Fruit fly (Drosophila melanogaster) whole organism, embryonic: ENCODE measurements around the gene Plap.

Source experiments
- Bgb ChIP-seq: fragments of 200-800 bp; sonication (Bioruptor generic); IDR thresholded peaks from 2 replicates; pipeline ENCODE4 v1.3.6; 2022; ENCODE audit warnings: missing biosample characterization, missing genetic modification characterization; ENCODE audit not compliant: partially characterized antibody
- CG10565 ChIP-seq: fragments of 200-800 bp; sonication (Bioruptor generic); optimal IDR thresholded peaks from 3 replicates; lab custom pipeline; 2016; ENCODE audit warnings: missing biosample characterization, mild to moderate bottlenecking, missing genetic modification characterization
- CG10654 ChIP-seq: fragments of 200-800 bp; sonication (Bioruptor generic); optimal IDR thresholded peaks from 2 replicates; lab custom pipeline; 2016; ENCODE audit warnings: missing biosample characterization, missing genetic modification characterization
- CG12659 ChIP-seq: fragments of 200-800 bp; sonication (Bioruptor generic); optimal IDR thresholded peaks from 3 replicates; lab custom pipeline; 2017; ENCODE audit warnings: mild to moderate bottlenecking, missing biosample characterization, missing genetic modification reagents, missing genetic modification characterization
- CG14050 ChIP-seq: fragments of 200-800 bp; sonication (Bioruptor generic); IDR thresholded peaks from 3 replicates; pipeline ENCODE4 v1.3.6; 2022; ENCODE audit warnings: missing biosample characterization, missing genetic modification characterization
- CG14965 ChIP-seq: fragments of 200-800 bp; sonication (Bioruptor generic); optimal IDR thresholded peaks from 2 replicates; lab custom pipeline; 2016; ENCODE audit warnings: missing biosample characterization, missing genetic modification characterization, borderline replicate concordance
- CG17328 ChIP-seq: fragments of 200-800 bp; sonication (Bioruptor generic); IDR thresholded peaks from 2 replicates; pipeline ENCODE4 v1.3.6; 2022; ENCODE audit warnings: missing biosample characterization, missing genetic modification characterization
- CG17359 ChIP-seq: fragments of 200-800 bp; sonication (Bioruptor generic); optimal IDR thresholded peaks from 3 replicates; lab custom pipeline; 2018; ENCODE audit warnings: missing biosample characterization, mild to moderate bottlenecking, missing genetic modification characterization, moderate library complexity
- CG31441 ChIP-seq: fragments of 200-800 bp; sonication (Bioruptor generic); IDR thresholded peaks from 2 replicates; pipeline ENCODE4 v1.3.6; 2022; ENCODE audit warnings: missing biosample characterization, missing genetic modification characterization
- CG3407 ChIP-seq: fragments of 200-800 bp; sonication (Bioruptor generic); optimal IDR thresholded peaks from 2 replicates; lab custom pipeline; 2018; ENCODE audit warnings: missing biosample characterization, mild to moderate bottlenecking, missing genetic modification characterization
- CG34376 ChIP-seq: fragments of 200-800 bp; sonication (Bioruptor generic); optimal IDR thresholded peaks from 2 replicates; lab custom pipeline; 2018; ENCODE audit warnings: missing biosample characterization, mild to moderate bottlenecking, missing genetic modification characterization
- CG5245 ChIP-seq: fragments of 200-800 bp; sonication (Bioruptor generic); optimal IDR thresholded peaks from 3 replicates; lab custom pipeline; 2016; ENCODE audit warnings: missing biosample characterization, missing genetic modification characterization
- CG7839 ChIP-seq: fragments of 200-800 bp; sonication (Bioruptor generic); optimal IDR thresholded peaks from 3 replicates; lab custom pipeline; 2018; ENCODE audit warnings: missing biosample characterization, mild to moderate bottlenecking, missing genetic modification characterization, moderate library complexity
- CG7928 ChIP-seq: fragments of 200-800 bp; sonication (Bioruptor generic); optimal IDR thresholded peaks from 2 replicates; lab custom pipeline; 2017; ENCODE audit warnings: missing biosample characterization, mild to moderate bottlenecking, missing genetic modification characterization
- CG8281 ChIP-seq: fragments of 200-800 bp; sonication (Bioruptor generic); optimal IDR thresholded peaks from 2 replicates; lab custom pipeline; 2018; ENCODE audit warnings: missing biosample characterization, mild to moderate bottlenecking, missing genetic modification characterization, moderate library complexity
- Dbx ChIP-seq: fragments of 200-800 bp; sonication (Bioruptor generic); IDR thresholded peaks from 3 replicates; pipeline ENCODE4 v1.3.6; 2022; ENCODE audit warnings: missing biosample characterization, missing genetic modification characterization
- Hand ChIP-seq: fragments of 200-800 bp; sonication (Bioruptor generic); optimal IDR thresholded peaks from 2 replicates; lab custom pipeline; 2017; ENCODE audit warnings: mild to moderate bottlenecking, missing biosample characterization, missing genetic modification reagents, missing genetic modification characterization
- HmgD ChIP-seq: fragments of 200-800 bp; sonication (Bioruptor generic); optimal IDR thresholded peaks from 3 replicates; lab custom pipeline; 2016; ENCODE audit warnings: missing biosample characterization, missing genetic modification characterization
- Hmx ChIP-seq: fragments of 200-800 bp; sonication (Bioruptor generic); optimal IDR thresholded peaks from 2 replicates; lab custom pipeline; 2016; ENCODE audit warnings: missing biosample characterization, missing genetic modification characterization
- NC2α ChIP-seq: fragments of 200-800 bp; sonication (Bioruptor generic); optimal IDR thresholded peaks from 2 replicates; lab custom pipeline; 2016; ENCODE audit warnings: missing biosample characterization, missing genetic modification characterization
- NC2β ChIP-seq: fragments of 200-800 bp; sonication (Bioruptor generic); optimal IDR thresholded peaks from 2 replicates; lab custom pipeline; 2016; ENCODE audit warnings: missing biosample characterization, missing genetic modification characterization
- Nf-YB ChIP-seq: fragments of 200-800 bp; sonication (Bioruptor generic); optimal IDR thresholded peaks from 3 replicates; lab custom pipeline; 2019; ENCODE audit warnings: missing biosample characterization, mild to moderate bottlenecking, missing genetic modification characterization, moderate library complexity
- Optix ChIP-seq: fragments of 200-800 bp; sonication (Bioruptor generic); IDR thresholded peaks from 3 replicates; pipeline ENCODE4 v1.3.6; 2022; ENCODE audit warnings: missing biosample characterization, missing genetic modification characterization
- Ravus ChIP-seq: fragments of 200-800 bp; sonication (Bioruptor generic); IDR thresholded peaks from 2 replicates; pipeline ENCODE4 v1.3.6; 2022; ENCODE audit warnings: missing biosample characterization, missing genetic modification characterization
- Rfx ChIP-seq: fragments of 200-800 bp; sonication (Bioruptor generic); IDR thresholded peaks from 2 replicates; pipeline ENCODE4 v1.3.6; 2022; ENCODE audit warnings: missing biosample characterization, missing genetic modification characterization
- Side ChIP-seq: fragments of 200-800 bp; sonication (Bioruptor generic); optimal IDR thresholded peaks from 2 replicates; lab custom pipeline; 2016; ENCODE audit warnings: missing biosample characterization, missing genetic modification characterization
- Stat92E ChIP-seq, 3 experiments: fragments of >200 bp in 2 of 3; fragments of 200-800 bp in 1 of 3; sonication (Bioruptor generic) in 1 of 3; optimal IDR thresholded peaks; 2 replicates each; lab custom pipeline; 2017 to 2019; ENCODE audit warnings: missing biosample characterization in 3 of 3, missing genetic modification characterization in 3 of 3, mild to moderate bottlenecking in 1 of 3, moderate library complexity in 1 of 3
- Trl ChIP-seq, 3 experiments: fragments of >200 bp in 2 of 3; fragments of 200-800 bp in 1 of 3; sonication (Bioruptor generic) in 1 of 3; optimal IDR thresholded peaks; 2 replicates in 1 of 3; 3 replicates in 2 of 3; lab custom pipeline; 2016 to 2017; ENCODE audit warnings: missing biosample characterization in 1 of 3, missing genetic modification characterization in 1 of 3
- ab ChIP-seq: fragments of 200-800 bp; sonication (Bioruptor generic); optimal IDR thresholded peaks from 2 replicates; lab custom pipeline; 2016; ENCODE audit warnings: missing biosample characterization, missing genetic modification characterization
- bab2 ChIP-seq: fragments of 200-800 bp; sonication (Bioruptor generic); optimal IDR thresholded peaks from 2 replicates; lab custom pipeline; 2016; ENCODE audit warnings: missing biosample characterization, missing genetic modification characterization
- cato ChIP-seq: fragments of 200-800 bp; sonication (Bioruptor generic); optimal IDR thresholded peaks from 2 replicates; lab custom pipeline; 2016; ENCODE audit warnings: missing biosample characterization, missing genetic modification characterization, borderline replicate concordance
- chm ChIP-seq: fragments of 200-800 bp; sonication (Bioruptor generic); IDR thresholded peaks from 2 replicates; pipeline ENCODE4 v1.3.6; 2022; ENCODE audit warnings: missing biosample characterization, missing genetic modification characterization
- gro ChIP-seq: fragments of 200-800 bp; sonication (Bioruptor generic); optimal IDR thresholded peaks from 2 replicates; lab custom pipeline; 2016; ENCODE audit warnings: missing biosample characterization, missing genetic modification characterization
- kni ChIP-seq: fragments of 200-800 bp; sonication (Bioruptor generic); optimal IDR thresholded peaks from 3 replicates; lab custom pipeline; 2017; ENCODE audit warnings: mild to moderate bottlenecking, missing biosample characterization, missing genetic modification reagents, missing genetic modification characterization
- knrl ChIP-seq: fragments of 200-800 bp; sonication (Bioruptor generic); IDR thresholded peaks from 3 replicates; pipeline ENCODE4 v1.3.6; 2022; ENCODE audit warnings: missing biosample characterization, missing genetic modification characterization; ENCODE audit not compliant: partially characterized antibody
- lilli ChIP-seq: fragments of 200-800 bp; sonication (Bioruptor generic); optimal IDR thresholded peaks from 3 replicates; lab custom pipeline; 2016; ENCODE audit warnings: missing biosample characterization, missing genetic modification characterization
- lmd ChIP-seq: fragments of 200-800 bp; sonication (Bioruptor generic); IDR thresholded peaks from 2 replicates; pipeline ENCODE4 v1.3.6; 2022; ENCODE audit warnings: missing biosample characterization, missing genetic modification characterization
- lov ChIP-seq, 2 experiments: fragments of 200-800 bp in 1 of 2; fragments of >200 bp in 1 of 2; sonication (Bioruptor generic) in 1 of 2; IDR thresholded peaks in 1 of 2; optimal IDR thresholded peaks in 1 of 2; 2 replicates in 1 of 2; 3 replicates in 1 of 2; pipeline versions ENCODE4 v1.3.6 to Lab custom; 2017 to 2022; ENCODE audit warnings: missing biosample characterization in 1 of 2, missing genetic modification characterization in 1 of 2
- mirr ChIP-seq: fragments of 200-800 bp; sonication (Bioruptor generic); optimal IDR thresholded peaks from 3 replicates; lab custom pipeline; 2018; ENCODE audit warnings: missing biosample characterization, mild to moderate bottlenecking, missing genetic modification characterization
- odd ChIP-seq: fragments of 200-800 bp; sonication (Bioruptor generic); optimal IDR thresholded peaks from 2 replicates; lab custom pipeline; 2017; ENCODE audit warnings: missing biosample characterization, mild to moderate bottlenecking, missing genetic modification characterization
- onecut ChIP-seq: fragments of 200-800 bp; sonication (Bioruptor generic); IDR thresholded peaks from 2 replicates; pipeline ENCODE4 v1.3.6; 2022; ENCODE audit warnings: missing biosample characterization, missing genetic modification characterization
- peb ChIP-seq: fragments of 200-800 bp; sonication (Bioruptor generic); IDR thresholded peaks from 2 replicates; pipeline ENCODE4 v1.3.6; 2022; ENCODE audit warnings: missing biosample characterization, missing genetic modification characterization
- pfk ChIP-seq: fragments of 200-800 bp; sonication (Bioruptor generic); optimal IDR thresholded peaks from 2 replicates; lab custom pipeline; 2018; ENCODE audit warnings: missing biosample characterization, mild to moderate bottlenecking, missing genetic modification characterization, moderate library complexity
- phol ChIP-seq: fragments of 200-800 bp; sonication (Bioruptor generic); optimal IDR thresholded peaks from 3 replicates; lab custom pipeline; 2018; ENCODE audit warnings: missing biosample characterization, mild to moderate bottlenecking, missing genetic modification characterization, moderate library complexity
- rib ChIP-seq: fragments of 200-800 bp; sonication (Bioruptor generic); IDR thresholded peaks from 2 replicates; pipeline ENCODE4 v1.3.6; 2022; ENCODE audit warnings: missing biosample characterization, missing genetic modification characterization
- sisA ChIP-seq: fragments of 200-800 bp; sonication (Bioruptor generic); IDR thresholded peaks from 2 replicates; pipeline ENCODE4 v1.3.6; 2022; ENCODE audit warnings: missing biosample characterization, missing genetic modification characterization
- wek ChIP-seq: fragments of 200-800 bp; sonication (Bioruptor generic); optimal IDR thresholded peaks from 3 replicates; lab custom pipeline; 2018; ENCODE audit warnings: missing biosample characterization, mild to moderate bottlenecking, missing genetic modification characterization, moderate library complexity
- z ChIP-seq: fragments of 200-800 bp; sonication (Bioruptor generic); IDR thresholded peaks from 3 replicates; pipeline ENCODE4 v1.3.6; 2022; ENCODE audit warnings: missing biosample characterization, missing genetic modification characterization

Gene Plap

DNA sequence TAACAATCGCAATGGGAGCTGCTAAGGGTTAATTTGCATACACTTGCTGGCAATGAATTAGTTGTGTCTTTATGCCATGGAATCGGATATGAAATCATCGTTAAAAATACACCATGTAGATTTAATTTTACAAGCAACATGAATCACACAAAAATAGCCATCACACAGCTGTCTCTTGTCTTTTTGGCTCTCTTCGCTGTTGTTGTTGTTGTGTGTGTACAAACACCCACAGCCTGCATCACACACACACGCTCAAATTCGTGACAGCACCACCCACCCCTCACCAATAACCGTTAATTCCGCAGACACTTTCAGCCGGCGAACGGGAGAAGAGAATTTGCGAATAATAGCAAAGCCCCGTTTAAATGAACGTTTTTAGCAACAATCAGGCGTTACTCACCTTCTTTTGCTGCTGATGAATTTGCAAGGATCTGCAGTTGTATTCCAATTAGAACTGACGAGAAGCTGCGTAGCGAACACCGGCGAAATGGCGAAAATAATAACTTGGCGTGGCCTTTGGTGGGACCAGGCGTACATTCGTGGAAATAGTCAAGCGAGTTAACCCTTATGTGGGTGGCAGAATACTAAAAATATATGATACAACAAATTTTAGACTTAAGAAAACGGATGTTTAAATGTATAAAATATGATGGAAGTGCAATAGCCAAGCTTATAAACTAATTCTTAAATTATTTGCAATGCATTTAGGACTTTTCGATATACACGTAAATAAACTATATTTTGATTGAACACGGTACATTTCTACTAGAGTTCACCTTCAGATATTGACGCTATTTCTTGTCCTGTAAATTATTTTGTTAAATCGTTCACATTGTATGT is 12.3 kb downstream of the Plap start, which contains the start of gene capt (continued):
- TF ChIP-seq peb = no peak
- no peak for TF ChIP-seq cato
- no peak for TF ChIP-seq NC2β (GFP tag; lab: Kevin White, UChicago)
- no peak for TF ChIP-seq HmgD (GFP tag; lab: Kevin White, UChicago)
- peak; percentile 21; the same call in 1 of the 2 replicates for TF ChIP-seq sisA
- no peak for TF ChIP-seq chm (GFP tag; lab: Robert Waterston, UW)
- TF ChIP-seq CG12659 (GFP tag; lab: Kevin White, UChicago) = peak; percentile 28
- TF ChIP-seq odd (GFP tag; lab: Kevin White, UChicago) = no peak
- TF ChIP-seq Bgb (GFP tag; lab: Robert Waterston, UW) = peak; percentile 42; the same call in 1 of the 2 replicates
- peak; percentile 21; the same call in 1 of the 3 replicates for TF ChIP-seq Dbx (GFP tag; lab: Robert Waterston, UW)
- TF ChIP-seq Hand (GFP tag; lab: Kevin White, UChicago) = no peak
- no peak for TF ChIP-seq CG17328 (GFP tag; lab: Robert Waterston, UW)
- no peak for TF ChIP-seq Hmx (GFP tag; lab: Kevin White, UChicago)
- TF ChIP-seq rib (GFP tag; lab: Robert Waterston, UW) = peak; percentile 88
- TF ChIP-seq CG14050 (GFP tag; lab: Robert Waterston, UW) = no peak
- TF ChIP-seq CG8281 (tag; lab: Kevin White, UChicago) = no peak
- TF ChIP-seq bab2 (GFP tag; lab: Kevin White, UChicago) = peak; percentile 40
- TF ChIP-seq lov (optimal IDR thresholded peaks at IDR 0.05; lab: Kevin White, UChicago) = no peak
- TF ChIP-seq lov (GFP tag; IDR thresholded peaks at IDR 0.05; lab: Robert Waterston, UW) = no peak
- TF ChIP-seq knrl (GFP tag; lab: Robert Waterston, UW) = no peak
- no peak for TF ChIP-seq mirr (GFP tag; lab: Kevin White, UChicago)
- TF ChIP-seq Optix (GFP tag; lab: Robert Waterston, UW) = no peak

DNA sequence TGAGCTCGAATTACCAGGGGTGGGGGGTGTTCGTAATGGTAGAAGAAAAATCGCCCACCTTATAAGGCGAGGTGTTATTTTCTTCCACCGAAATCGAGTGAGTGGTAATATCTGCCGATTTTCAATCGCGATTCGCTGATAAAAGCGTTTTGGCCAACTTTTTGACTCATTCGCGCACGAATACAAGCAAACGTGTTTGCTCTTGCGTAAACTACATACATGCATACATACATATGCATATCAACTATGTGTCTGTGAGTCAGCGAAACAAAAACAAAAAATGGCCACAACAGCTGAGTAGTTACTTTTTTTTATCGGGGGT is 12.8 kb downstream of the Plap start:
- TF ChIP-seq CG17359 (tag; lab: Kevin White, UChicago) = no peak
- TF ChIP-seq z (GFP tag; lab: Robert Waterston, UW) = peak; percentile 47; the same call in 1 of the 3 replicates
- no peak for TF ChIP-seq CG3407
- TF ChIP-seq onecut (GFP tag; lab: Robert Waterston, UW) = no peak
- TF ChIP-seq CG7928 = no peak
- no peak for TF ChIP-seq Rfx (GFP tag; lab: Robert Waterston, UW)
- TF ChIP-seq wek = no peak
- no peak for TF ChIP-seq CG5245
- TF ChIP-seq Trl (optimal IDR thresholded peaks at IDR 0.05; lab: Kevin White, UChicago) = no peak
- no peak for TF ChIP-seq Trl (GFP tag; optimal IDR thresholded peaks at IDR 0.05; lab: Kevin White, UChicago)
- no peak for TF ChIP-seq Stat92E (GFP tag; optimal IDR thresholded peaks at IDR 0.05; lab: Kevin White, UChicago)
- no peak for TF ChIP-seq CG31441 (GFP tag; lab: Robert Waterston, UW)
- TF ChIP-seq gro = no peak
- no peak for TF ChIP-seq Side (GFP tag; lab: Kevin White, UChicago)
- TF ChIP-seq lmd (GFP tag; lab: Robert Waterston, UW) = no peak
- no peak for TF ChIP-seq Ravus (GFP tag; lab: Robert Waterston, UW)
- peak; percentile 20 for TF ChIP-seq CG34376 (GFP tag; lab: Kevin White, UChicago)
- no peak for TF ChIP-seq NC2α (GFP tag; lab: Kevin White, UChicago)
- no peak for TF ChIP-seq CG7839
- TF ChIP-seq CG10654 (GFP tag; lab: Kevin White, UChicago) = no peak
- no peak for TF ChIP-seq CG14965 (GFP tag; lab: Kevin White, UChicago)
- no peak for TF ChIP-seq lilli (GFP tag; lab: Kevin White, UChicago)
- no peak for TF ChIP-seq ab (GFP tag; lab: Kevin White, UChicago)
- no peak for TF ChIP-seq pfk (GFP tag; lab: Kevin White, UChicago)
- TF ChIP-seq kni = no peak
- TF ChIP-seq phol (tag; lab: Kevin White, UChicago) = peak; percentile 38
- no peak for TF ChIP-seq Nf-YB
- TF ChIP-seq CG10565 (GFP tag; lab: Kevin White, UChicago) = no peak
